Worm (Caenorhabditis elegans) whole organism, dauer: ENCODE measurements around the gene C27H6.8.
"Not testable (repeated sequence)": the region's sequence is repeated elsewhere in the genome, so short reads cannot be mapped to it uniquely, and the experiment has no call there.

ENCODE experiments used
- unc-62 ChIP-seq: sonication (generic microtip); optimal IDR thresholded peaks from 2 replicates; lab custom pipeline; 2017; ENCODE audit warnings: missing biosample characterization, missing genetic modification reagents, missing genetic modification characterization

Gene C27H6.8

ce11 chrV:9987688-9988087 lies at the start of gene C27H6.8:
Gene C27H6.8, minus strand, starts transcription at chrV:9987788.
- no peak for TF ChIP-seq unc-62 (GFP tag; lab: Kevin White, UChicago)

- no peak for TF ChIP-seq unc-62 (GFP tag; lab: Kevin White, UChicago)
Observed at ce11 chrV:10037040-10037439, 49.5 kb upstream of the C27H6.8 start, which contains the start of gene F57A8.1. Gene F57A8.1, plus strand, starts transcription at chrV:10037340.

DNA sequence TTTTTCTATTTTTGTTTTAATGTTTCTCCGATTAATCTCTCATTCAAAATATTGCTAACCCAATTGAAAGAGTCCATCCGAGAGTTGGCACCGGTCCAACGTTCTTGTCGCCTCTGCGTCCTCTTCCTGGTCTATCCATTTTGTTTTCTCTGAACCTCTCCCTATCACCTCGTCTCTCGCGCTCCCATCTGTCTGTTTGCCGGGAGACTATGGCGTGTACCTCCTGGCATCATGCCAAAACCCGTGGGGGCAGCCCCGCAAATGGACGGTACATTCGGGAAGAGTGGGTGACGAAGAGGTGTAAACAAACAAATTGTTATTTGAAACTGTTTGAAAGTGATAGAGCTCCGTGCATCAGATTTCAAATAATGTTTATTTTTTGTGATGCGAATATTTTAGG lies 48.7 kb upstream of the C27H6.8 start, which contains the start of gene T06E8.2:
Gene T06E8.2 (minus strand): TSS at position 139 of the 400 bp plus-strand sequence.
- no peak for TF ChIP-seq unc-62 (GFP tag; lab: Kevin White, UChicago)

ce11 chrV:10035586-10035985 lies 48.0 kb upstream of the C27H6.8 start:
- TF ChIP-seq unc-62 (GFP tag; lab: Kevin White, UChicago) = no peak

- TF ChIP-seq unc-62 (GFP tag; lab: Kevin White, UChicago) = no peak
Observed at ce11 chrV:10031384-10032171, 44.0 kb upstream of the C27H6.8 start.

- no peak for TF ChIP-seq unc-62 (GFP tag; lab: Kevin White, UChicago)
Observed at ce11 chrV:10030992-10031383, 43.4 kb upstream of the C27H6.8 start, which contains the start of gene acl-2. Gene acl-2, minus strand, starts transcription at chrV:10031092.

DNA sequence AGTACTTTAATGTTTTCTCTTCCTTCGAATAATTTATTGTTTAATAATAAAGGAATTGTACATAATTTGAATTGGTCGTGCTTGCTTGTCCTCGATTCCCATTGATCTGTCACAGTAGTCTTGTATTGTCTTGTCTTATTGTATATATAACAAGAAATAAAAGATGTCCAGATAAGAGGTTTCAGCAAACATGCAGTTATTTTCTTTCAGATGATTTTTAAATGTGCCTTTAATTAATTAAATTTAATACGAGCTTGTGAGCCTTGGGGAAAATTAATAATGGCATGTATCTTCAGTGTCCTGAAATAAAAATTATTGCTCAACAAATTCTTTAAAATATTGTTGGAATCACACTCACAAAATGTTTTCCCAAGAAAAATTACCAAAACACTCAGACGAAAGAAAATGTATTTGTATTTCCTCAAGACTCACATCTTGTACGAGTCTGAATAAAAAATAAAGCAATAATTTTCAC lies 35.5 kb upstream of the C27H6.8 start:
- TF ChIP-seq unc-62 (GFP tag; lab: Kevin White, UChicago) = no peak

DNA sequence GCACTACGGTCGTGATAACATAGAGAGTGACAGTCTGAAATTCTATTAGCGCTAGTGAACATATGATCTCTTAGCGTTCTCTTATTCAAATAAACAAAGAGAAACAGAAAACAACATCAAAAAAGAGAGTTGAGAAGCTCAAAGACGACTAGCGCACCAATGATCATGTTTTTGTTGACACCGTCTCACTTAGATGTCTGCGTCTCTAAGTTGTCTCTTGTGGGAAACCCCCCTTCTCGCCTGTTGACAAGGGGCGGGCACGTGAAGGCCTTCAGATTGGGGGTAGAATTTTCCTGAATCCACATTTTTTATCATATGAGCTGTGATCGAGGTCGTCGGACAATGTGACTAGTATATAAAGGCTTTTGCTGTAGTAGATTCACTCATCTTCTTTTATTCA lies 32.3 kb upstream of the C27H6.8 start:
- TF ChIP-seq unc-62 (GFP tag; lab: Kevin White, UChicago) = no peak

DNA sequence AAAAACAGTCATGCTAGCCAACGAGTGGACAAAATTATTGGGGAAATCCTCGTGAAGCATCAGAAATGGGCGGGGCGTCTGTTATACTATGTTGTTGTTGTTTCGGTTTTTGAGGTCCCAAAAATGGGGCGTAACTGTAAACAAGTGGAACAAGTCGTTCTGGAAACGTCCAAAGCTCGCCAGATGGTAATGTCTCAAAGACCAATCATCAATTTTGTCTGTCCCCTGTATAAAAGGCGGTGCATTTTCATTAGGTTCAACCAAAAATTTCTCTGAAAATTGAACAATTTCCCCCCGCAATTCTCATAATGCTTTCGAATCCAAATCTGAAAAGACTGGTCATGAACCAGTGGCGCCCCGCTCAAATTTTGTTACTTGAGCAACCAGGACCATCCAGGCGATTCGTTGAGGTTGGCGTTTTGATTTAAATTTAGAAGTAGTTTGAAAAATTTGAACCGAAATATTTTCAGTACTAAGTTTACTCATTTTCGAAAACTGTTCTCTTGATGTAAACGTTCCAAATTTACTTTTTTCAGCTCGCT lies 31.6 kb upstream of the C27H6.8 start:
- no peak for TF ChIP-seq unc-62 (GFP tag; lab: Kevin White, UChicago)

- TF ChIP-seq unc-62 (GFP tag; lab: Kevin White, UChicago) = no peak
Observed at ce11 chrV:10018291-10018690, 30.7 kb upstream of the C27H6.8 start.

DNA sequence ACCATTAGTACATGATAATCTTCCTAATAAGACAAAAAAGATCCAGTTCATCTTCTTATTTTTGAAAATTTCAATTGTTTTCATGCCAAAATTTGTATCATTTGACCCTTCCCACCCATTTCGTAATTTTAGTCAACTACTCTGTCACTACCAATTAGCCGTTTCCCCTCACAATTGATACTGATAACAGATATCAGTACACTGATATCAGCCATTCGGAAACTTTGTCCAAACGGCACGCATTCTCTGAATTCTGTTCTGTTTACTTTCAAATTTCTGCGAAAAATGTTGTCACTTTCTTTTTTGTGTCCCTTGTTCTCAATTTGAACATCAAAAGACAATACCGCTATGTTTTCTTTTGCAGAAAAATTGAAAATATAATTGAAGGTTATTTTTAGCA lies 25.1 kb upstream of the C27H6.8 start:
- TF ChIP-seq unc-62 (GFP tag; lab: Kevin White, UChicago) = no peak

ce11 chrV:10011623-10012022 lies 24.0 kb upstream of the C27H6.8 start, which contains the start of gene lea-1:
Gene lea-1, plus strand, starts transcription at chrV:10011923.
- no peak for TF ChIP-seq unc-62 (GFP tag; lab: Kevin White, UChicago)

- no peak for TF ChIP-seq unc-62 (GFP tag; lab: Kevin White, UChicago)
Observed at ce11 chrV:10007484-10007883, 19.9 kb upstream of the C27H6.8 start.

DNA sequence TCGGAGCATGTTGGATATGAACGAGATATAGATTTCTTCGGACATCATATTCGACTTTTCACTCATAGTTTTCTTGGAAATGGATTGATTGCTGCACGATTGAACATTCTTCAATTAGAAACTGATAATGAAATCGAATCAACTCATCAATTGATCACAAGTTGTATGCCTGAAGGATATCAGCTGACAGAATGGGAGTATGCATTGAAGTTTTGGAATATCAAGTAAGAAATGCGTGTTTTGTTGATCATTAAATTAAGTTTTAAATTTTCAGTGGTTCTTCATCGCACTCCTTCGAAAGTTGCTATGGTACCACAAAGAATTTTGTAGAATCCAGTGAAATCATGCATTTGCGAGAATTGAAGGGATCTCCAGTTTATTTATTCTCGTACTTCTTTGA lies 18.8 kb upstream of the C27H6.8 start:
- no peak for TF ChIP-seq unc-62 (GFP tag; lab: Kevin White, UChicago)

DNA sequence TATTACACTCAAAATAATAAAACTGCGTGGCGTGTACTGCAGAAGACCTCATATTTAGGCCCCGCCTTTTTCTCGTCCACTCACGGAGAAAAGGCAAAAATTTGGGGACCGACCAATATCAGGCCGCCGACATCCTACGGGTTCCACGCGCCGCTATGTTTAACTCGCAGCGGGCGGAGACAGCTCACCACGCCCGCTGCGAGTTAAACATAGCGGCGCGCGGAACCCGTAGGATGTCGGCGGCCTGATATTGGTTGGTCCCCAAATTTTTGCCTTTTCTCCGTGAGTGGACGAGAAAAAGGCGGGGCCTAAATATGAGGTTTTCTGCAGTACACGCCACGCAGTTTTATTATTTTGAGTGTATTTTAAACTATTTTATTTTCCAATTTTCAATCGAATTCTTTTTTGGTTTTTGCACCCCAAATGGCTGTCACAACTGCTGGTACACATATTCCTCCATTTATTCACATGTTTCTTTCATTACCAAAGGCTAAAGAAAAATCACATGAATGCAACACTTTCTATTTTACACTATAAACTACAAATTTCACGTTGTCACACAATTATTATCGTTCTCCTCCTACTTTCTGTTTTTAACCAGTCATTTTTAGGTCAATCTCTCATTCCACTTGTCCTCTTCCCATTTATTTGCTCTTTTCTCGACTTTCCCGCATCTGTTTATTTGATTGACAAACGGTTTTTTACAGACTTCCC lies 16.6 kb upstream of the C27H6.8 start, which contains the start of gene uda-1:
Gene uda-1 (plus strand): TSS at position 708 of the 714 bp plus-strand sequence.
- not testable (repeated sequence) for TF ChIP-seq unc-62 (GFP tag; lab: Kevin White, UChicago)
